Fruit fly (Drosophila melanogaster) whole organism, embryonic: ENCODE results near the gene cype.

Experiments
- Antp ChIP-seq: fragments of 200-800 bp; sonication (Bioruptor generic); optimal IDR thresholded peaks from 3 replicates; lab custom pipeline; 2016; ENCODE audit warnings: missing biosample characterization, missing genetic modification characterization
- Atf-2 ChIP-seq: fragments of 200-800 bp; sonication (Bioruptor generic); optimal IDR thresholded peaks from 2 replicates; lab custom pipeline; 2016; ENCODE audit warnings: missing biosample characterization, missing genetic modification characterization
- Bdp1 ChIP-seq: fragments of 200-800 bp; sonication (Bioruptor generic); optimal IDR thresholded peaks from 3 replicates; lab custom pipeline; 2016; ENCODE audit warnings: missing biosample characterization, missing genetic modification characterization
- CG11085 ChIP-seq: fragments of 200-800 bp; sonication (Bioruptor generic); IDR thresholded peaks from 2 replicates; pipeline ENCODE4 v1.3.6; 2022; ENCODE audit warnings: missing biosample characterization, missing genetic modification characterization
- CG12104 ChIP-seq: fragments of 200-800 bp; sonication (Bioruptor generic); optimal IDR thresholded peaks from 3 replicates; lab custom pipeline; 2016; ENCODE audit warnings: missing biosample characterization, missing genetic modification characterization
- CG14441 ChIP-seq: fragments of 200-800 bp; sonication (Bioruptor generic); IDR thresholded peaks from 2 replicates; pipeline ENCODE4 v1.3.6; 2022; ENCODE audit warnings: missing biosample characterization, missing genetic modification characterization
- CG14860 ChIP-seq: fragments of 200-800 bp; sonication (Bioruptor generic); IDR thresholded peaks from 3 replicates; pipeline ENCODE4 v1.3.6; 2022; ENCODE audit warnings: missing biosample characterization, missing genetic modification characterization; ENCODE audit not compliant: partially characterized antibody
- CG14965 ChIP-seq: fragments of 200-800 bp; sonication (Bioruptor generic); optimal IDR thresholded peaks from 2 replicates; lab custom pipeline; 2016; ENCODE audit warnings: missing biosample characterization, missing genetic modification characterization, borderline replicate concordance
- CG16779 ChIP-seq: fragments of 200-800 bp; sonication (Bioruptor generic); IDR thresholded peaks from 2 replicates; pipeline ENCODE4 v1.3.6; 2022; ENCODE audit warnings: missing biosample characterization, missing genetic modification characterization
- CG16863 ChIP-seq: fragments of 200-800 bp; sonication (Bioruptor generic); optimal IDR thresholded peaks from 3 replicates; lab custom pipeline; 2016; ENCODE audit warnings: missing biosample characterization, missing genetic modification characterization
- CG1792 ChIP-seq: fragments of 200-800 bp; sonication (Bioruptor generic); optimal IDR thresholded peaks from 2 replicates; lab custom pipeline; 2016; ENCODE audit warnings: missing biosample characterization, missing genetic modification characterization
- CG18262 ChIP-seq: fragments of 200-800 bp; optimal IDR thresholded peaks from 3 replicates; lab custom pipeline; 2019; ENCODE audit warnings: missing biosample characterization, mild to moderate bottlenecking, missing genetic modification characterization, moderate library complexity
- CG18476 ChIP-seq: fragments of 200-800 bp; sonication (Bioruptor generic); optimal IDR thresholded peaks from 2 replicates; lab custom pipeline; 2016; ENCODE audit warnings: missing biosample characterization, mild to moderate bottlenecking, missing genetic modification characterization
- CG2116 ChIP-seq: fragments of 200-800 bp; sonication (Bioruptor generic); optimal IDR thresholded peaks from 3 replicates; lab custom pipeline; 2018; ENCODE audit warnings: missing biosample characterization, mild to moderate bottlenecking, missing genetic modification characterization
- CG2199 ChIP-seq: fragments of 200-800 bp; sonication (Bioruptor generic); IDR thresholded peaks from 3 replicates; pipeline ENCODE4 v1.3.6; 2022; ENCODE audit warnings: missing biosample characterization, missing genetic modification characterization
- CG2875 ChIP-seq: fragments of 200-800 bp; sonication (Bioruptor generic); optimal IDR thresholded peaks from 2 replicates; lab custom pipeline; 2017; ENCODE audit warnings: missing biosample characterization, mild to moderate bottlenecking, missing genetic modification characterization, missing genetic modification reagents
- CG3065 ChIP-seq: fragments of 200-800 bp; sonication (Bioruptor generic); optimal IDR thresholded peaks from 2 replicates; lab custom pipeline; 2016; ENCODE audit warnings: missing biosample characterization, missing genetic modification characterization
- CG31388 ChIP-seq: fragments of 200-800 bp; sonication (Bioruptor generic); optimal IDR thresholded peaks from 2 replicates; lab custom pipeline; 2016; ENCODE audit warnings: missing biosample characterization, missing genetic modification characterization
- CG42726 ChIP-seq: fragments of 200-800 bp; sonication (Bioruptor generic); IDR thresholded peaks from 2 replicates; pipeline ENCODE4 v1.3.6; 2022; ENCODE audit warnings: missing biosample characterization, missing genetic modification characterization; ENCODE audit not compliant: partially characterized antibody
- CG5245 ChIP-seq: fragments of 200-800 bp; sonication (Bioruptor generic); optimal IDR thresholded peaks from 3 replicates; lab custom pipeline; 2016; ENCODE audit warnings: missing biosample characterization, missing genetic modification characterization
- CG5953 ChIP-seq: fragments of 200-800 bp; sonication (Bioruptor generic); IDR thresholded peaks from 2 replicates; pipeline ENCODE4 v1.3.6; 2022; ENCODE audit warnings: missing biosample characterization, missing genetic modification characterization
- CG6175 ChIP-seq: fragments of 200-800 bp; sonication (Bioruptor generic); IDR thresholded peaks from 3 replicates; pipeline ENCODE4 v1.3.6; 2022; ENCODE audit warnings: missing biosample characterization, missing genetic modification characterization
- CG7745 ChIP-seq: fragments of 200-800 bp; sonication (Bioruptor generic); optimal IDR thresholded peaks from 2 replicates; lab custom pipeline; 2018; ENCODE audit warnings: missing biosample characterization, mild to moderate bottlenecking, missing genetic modification characterization, moderate library complexity
- CG7928 ChIP-seq: fragments of 200-800 bp; sonication (Bioruptor generic); optimal IDR thresholded peaks from 2 replicates; lab custom pipeline; 2017; ENCODE audit warnings: missing biosample characterization, mild to moderate bottlenecking, missing genetic modification characterization
- CG7987 ChIP-seq: fragments of 200-800 bp; sonication (Bioruptor generic); optimal IDR thresholded peaks from 2 replicates; lab custom pipeline; 2018; ENCODE audit warnings: missing biosample characterization, mild to moderate bottlenecking, missing genetic modification characterization, moderate library complexity
- CG9437 ChIP-seq: fragments of 200-800 bp; sonication (Bioruptor generic); optimal IDR thresholded peaks from 2 replicates; lab custom pipeline; 2018; ENCODE audit warnings: missing biosample characterization, mild to moderate bottlenecking, missing genetic modification characterization
- CG9797 ChIP-seq: fragments of 200-800 bp; sonication (Bioruptor generic); optimal IDR thresholded peaks from 3 replicates; lab custom pipeline; 2018; ENCODE audit warnings: missing biosample characterization, mild to moderate bottlenecking, missing genetic modification characterization
- Dek ChIP-seq: fragments of 200-800 bp; sonication (Bioruptor generic); optimal IDR thresholded peaks from 3 replicates; lab custom pipeline; 2019; ENCODE audit warnings: missing biosample characterization, mild to moderate bottlenecking, missing genetic modification characterization, moderate library complexity
- Dip3 ChIP-seq: fragments of 200-800 bp; sonication (Bioruptor generic); optimal IDR thresholded peaks from 3 replicates; lab custom pipeline; 2016; ENCODE audit warnings: missing biosample characterization, missing genetic modification characterization
- Fer2 ChIP-seq: fragments of 200-800 bp; sonication (Bioruptor generic); optimal IDR thresholded peaks from 2 replicates; lab custom pipeline; 2018; ENCODE audit warnings: missing biosample characterization, mild to moderate bottlenecking, missing genetic modification characterization, moderate library complexity
- Nf-YC ChIP-seq: fragments of 200-800 bp; optimal IDR thresholded peaks from 3 replicates; lab custom pipeline; 2019; ENCODE audit warnings: missing biosample characterization, mild to moderate bottlenecking, missing genetic modification characterization, moderate library complexity
- NfI ChIP-seq: fragments of 200-800 bp; sonication (Bioruptor generic); optimal IDR thresholded peaks from 3 replicates; lab custom pipeline; 2018; ENCODE audit warnings: missing biosample characterization, mild to moderate bottlenecking, missing genetic modification characterization, moderate library complexity
- Tbp ChIP-seq: fragments of >200 bp; optimal IDR thresholded peaks from 2 replicates; lab custom pipeline; 2018; ENCODE audit warnings: missing biosample characterization, missing genetic modification characterization
- ase ChIP-seq: fragments of 200-800 bp; sonication (Bioruptor generic); IDR thresholded peaks from 3 replicates; pipeline ENCODE4 v1.3.6; 2022; ENCODE audit warnings: missing biosample characterization, missing genetic modification characterization
- btn ChIP-seq: fragments of 200-800 bp; sonication (Bioruptor generic); optimal IDR thresholded peaks from 2 replicates; lab custom pipeline; 2016; ENCODE audit warnings: missing biosample characterization, missing genetic modification characterization
- eyg ChIP-seq: fragments of 200-800 bp; sonication (Bioruptor generic); optimal IDR thresholded peaks from 3 replicates; lab custom pipeline; 2016; ENCODE audit warnings: missing biosample characterization, missing genetic modification characterization
- her ChIP-seq: fragments of 200-800 bp; sonication (Bioruptor generic); optimal IDR thresholded peaks from 2 replicates; lab custom pipeline; 2016; ENCODE audit warnings: missing biosample characterization, missing genetic modification characterization
- kah ChIP-seq: fragments of 200-800 bp; sonication (Bioruptor generic); optimal IDR thresholded peaks from 2 replicates; lab custom pipeline; 2018; ENCODE audit warnings: missing biosample characterization, mild to moderate bottlenecking, missing genetic modification characterization
- lmd ChIP-seq: fragments of 200-800 bp; sonication (Bioruptor generic); IDR thresholded peaks from 2 replicates; pipeline ENCODE4 v1.3.6; 2022; ENCODE audit warnings: missing biosample characterization, missing genetic modification characterization
- nmo ChIP-seq: fragments of 200-800 bp; sonication (Bioruptor generic); optimal IDR thresholded peaks from 2 replicates; lab custom pipeline; 2018; ENCODE audit warnings: missing biosample characterization, mild to moderate bottlenecking, missing genetic modification characterization, moderate library complexity
- pros ChIP-seq: fragments of 200-800 bp; sonication (Bioruptor generic); optimal IDR thresholded peaks from 3 replicates; lab custom pipeline; 2019; ENCODE audit warnings: missing biosample characterization, mild to moderate bottlenecking, missing genetic modification characterization, moderate library complexity
- sc ChIP-seq, 3 experiments: fragments of >200 bp in 2 of 3; fragments of 200-800 bp in 1 of 3; sonication (Bioruptor generic) in 1 of 3; optimal IDR thresholded peaks; 2 replicates in 2 of 3; 3 replicates in 1 of 3; lab custom pipeline; 2017; ENCODE audit warnings: mild to moderate bottlenecking in 1 of 3, missing biosample characterization in 1 of 3, missing genetic modification characterization in 1 of 3, missing genetic modification reagents in 1 of 3
- sd ChIP-seq: fragments of 200-800 bp; sonication (Bioruptor generic); optimal IDR thresholded peaks from 3 replicates; lab custom pipeline; 2018; ENCODE audit warnings: missing biosample characterization, mild to moderate bottlenecking, missing genetic modification characterization, moderate library complexity
- tna ChIP-seq: fragments of 200-800 bp; sonication (Bioruptor generic); IDR thresholded peaks from 2 replicates; pipeline ENCODE4 v1.3.6; 2022; ENCODE audit warnings: missing biosample characterization, missing genetic modification characterization; ENCODE audit not compliant: partially characterized antibody
- trem ChIP-seq: fragments of 200-800 bp; optimal IDR thresholded peaks from 3 replicates; lab custom pipeline; 2019; ENCODE audit warnings: missing biosample characterization, mild to moderate bottlenecking, missing genetic modification characterization, moderate library complexity
- ttk ChIP-seq: fragments of 200-800 bp; sonication (Bioruptor generic); IDR thresholded peaks from 2 replicates; pipeline ENCODE4 v2.1.2; 2022; ENCODE audit warnings: missing biosample characterization, missing genetic modification characterization
- tx ChIP-seq: fragments of 200-800 bp; sonication (Bioruptor generic); optimal IDR thresholded peaks from 2 replicates; lab custom pipeline; 2016; ENCODE audit warnings: missing biosample characterization, missing genetic modification characterization
- wor ChIP-seq: fragments of 200-800 bp; sonication (Bioruptor generic); IDR thresholded peaks from 2 replicates; pipeline ENCODE4 v1.3.6; 2022; ENCODE audit warnings: missing biosample characterization, missing genetic modification characterization
- zfh1 ChIP-seq: fragments of 200-800 bp; sonication (Bioruptor generic); IDR thresholded peaks from 3 replicates; pipeline ENCODE4 v1.3.6; 2022; ENCODE audit warnings: missing biosample characterization, missing genetic modification characterization

The cype gene

dm6 chr2L:5342119-5342817, 15.2 kb downstream of the cype start, which contains the start of gene Acsf2 (continued):
- TF ChIP-seq nmo (GFP tag; lab: Kevin White, UChicago), result peak; percentile 94
- peak; percentile 80 for TF ChIP-seq Bdp1 (GFP tag; lab: Kevin White, UChicago)
- TF ChIP-seq ttk (GFP tag; lab: Robert Waterston, UW), result peak; percentile 85
- peak; percentile 90 for TF ChIP-seq CG1792 (GFP tag; lab: Kevin White, UChicago)
- TF ChIP-seq CG14441 (GFP tag; lab: Robert Waterston, UW), result peak; percentile 95
- peak; percentile 90 for TF ChIP-seq CG7987 (GFP tag; lab: Kevin White, UChicago)
- TF ChIP-seq Fer2 (tag; lab: Kevin White, UChicago), result peak; percentile 98
- peak; percentile 41 for TF ChIP-seq CG14965 (GFP tag; lab: Kevin White, UChicago)
- peak; percentile 98 for TF ChIP-seq Dek (tag; lab: Kevin White, UChicago)
- peak; percentile 64 for TF ChIP-seq CG3065 (GFP tag; lab: Kevin White, UChicago)
- TF ChIP-seq CG2875, result no peak
- TF ChIP-seq CG2199 (GFP tag; lab: Robert Waterston, UW), result no peak
- peak; percentile 93 for TF ChIP-seq sd (tag; lab: Kevin White, UChicago)
- peak; percentile 93 for TF ChIP-seq CG16779
- peak; percentile 65 for TF ChIP-seq CG2116 (GFP tag; lab: Kevin White, UChicago)
- TF ChIP-seq CG42726 (GFP tag; lab: Robert Waterston, UW), result no peak
- TF ChIP-seq wor, result peak; percentile 76
- TF ChIP-seq CG12104 (GFP tag; lab: Kevin White, UChicago), result peak; percentile 95
- TF ChIP-seq eyg, result peak; percentile 90
- peak; percentile 82 for TF ChIP-seq CG7928
- peak; percentile 89 for TF ChIP-seq Atf-2 (GFP tag; lab: Kevin White, UChicago)
- TF ChIP-seq CG18476 (GFP tag; lab: Kevin White, UChicago), result peak; percentile 87
- no peak for TF ChIP-seq sc (optimal IDR thresholded peaks at IDR 0.05; lab: Kevin White, UChicago)
- TF ChIP-seq sc (GFP tag; optimal IDR thresholded peaks at IDR 0.05; lab: Kevin White, UChicago), result no peak
- TF ChIP-seq NfI (GFP tag; lab: Kevin White, UChicago), result peak; percentile 96
- peak; percentile 21 for TF ChIP-seq trem (tag; lab: Kevin White, UChicago)
- peak; percentile 73 for TF ChIP-seq CG5245 (GFP tag; lab: Kevin White, UChicago)
- TF ChIP-seq CG14860, result no peak
- TF ChIP-seq CG31388 (GFP tag; lab: Kevin White, UChicago), result peak; percentile 79
- peak; percentile 93 for TF ChIP-seq CG6175 (GFP tag; lab: Robert Waterston, UW)
- peak; percentile 98 for TF ChIP-seq lmd (GFP tag; lab: Robert Waterston, UW)
- peak; percentile 84 for TF ChIP-seq ase
- peak; percentile 52; the same call in 1 of the 2 replicates for TF ChIP-seq CG5953
- TF ChIP-seq Nf-YC (tag; lab: Kevin White, UChicago), result peak; percentile 90
- peak; percentile 88 for TF ChIP-seq CG9437 (GFP tag; lab: Kevin White, UChicago)
- TF ChIP-seq CG9797, result no peak
- peak; percentile 81; the same call in 2 of the 3 replicates for TF ChIP-seq zfh1 (GFP tag; lab: Robert Waterston, UW)
- TF ChIP-seq Tbp (GFP tag; lab: Kevin White, UChicago), result no peak
- peak; percentile 94 for TF ChIP-seq tx (GFP tag; lab: Kevin White, UChicago)
- TF ChIP-seq tna (GFP tag; lab: Robert Waterston, UW), result no peak
- TF ChIP-seq Antp (GFP tag; lab: Kevin White, UChicago), result peak; percentile 90
- no peak for TF ChIP-seq CG7745
- peak; percentile 85 for TF ChIP-seq CG18262 (tag; lab: Kevin White, UChicago)
- peak; percentile 92 for TF ChIP-seq her
- peak; percentile 99 for TF ChIP-seq Dip3 (GFP tag; lab: Kevin White, UChicago)
- TF ChIP-seq CG11085 (GFP tag; lab: Robert Waterston, UW), result peak; percentile 96
- TF ChIP-seq kah (GFP tag; lab: Kevin White, UChicago), result peak; percentile 56
- no peak for TF ChIP-seq pros (GFP tag; lab: Kevin White, UChicago)
- no peak for TF ChIP-seq btn (GFP tag; lab: Kevin White, UChicago)
- TF ChIP-seq CG16863 (GFP tag; lab: Kevin White, UChicago), result peak; percentile 86
